Worm (Caenorhabditis elegans): ENCODE results near the gene F07E5.12.
"Not testable (repeated sequence)": the region's sequence is repeated elsewhere in the genome, so short reads cannot be mapped to it uniquely, and the experiment has no call there.

F07E5.12 gene

DNA sequence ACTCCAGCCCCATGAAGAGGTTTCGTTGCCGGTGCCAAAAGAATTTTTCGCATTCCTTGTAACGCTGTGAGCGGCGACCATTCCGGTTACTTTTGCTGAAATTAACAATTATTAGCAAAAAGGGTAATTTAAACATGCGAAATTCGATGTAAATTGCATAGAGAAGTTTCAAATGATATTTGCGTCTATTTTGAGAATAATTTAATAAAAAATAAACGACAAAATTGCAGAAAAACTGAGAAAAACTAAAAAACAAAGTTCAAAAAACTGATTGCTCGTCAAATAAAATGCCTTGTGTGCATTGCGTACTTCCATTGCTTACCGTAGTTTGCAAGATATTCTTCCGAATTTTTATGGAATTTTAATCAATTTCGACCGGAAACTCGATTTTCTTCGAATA is 22.3 kb upstream of the F07E5.12 start, which contains the start of gene bath-24:
Gene bath-24, minus strand, starts transcription at position 101 of the 400 bp plus-strand sequence.
- no peak for TF ChIP-seq cog-1 (tag; optimal IDR thresholded peaks at IDR 0.05)
- no peak for TF ChIP-seq ref-1 (GFP tag; conservative IDR thresholded peaks at IDR 0.05)

DNA sequence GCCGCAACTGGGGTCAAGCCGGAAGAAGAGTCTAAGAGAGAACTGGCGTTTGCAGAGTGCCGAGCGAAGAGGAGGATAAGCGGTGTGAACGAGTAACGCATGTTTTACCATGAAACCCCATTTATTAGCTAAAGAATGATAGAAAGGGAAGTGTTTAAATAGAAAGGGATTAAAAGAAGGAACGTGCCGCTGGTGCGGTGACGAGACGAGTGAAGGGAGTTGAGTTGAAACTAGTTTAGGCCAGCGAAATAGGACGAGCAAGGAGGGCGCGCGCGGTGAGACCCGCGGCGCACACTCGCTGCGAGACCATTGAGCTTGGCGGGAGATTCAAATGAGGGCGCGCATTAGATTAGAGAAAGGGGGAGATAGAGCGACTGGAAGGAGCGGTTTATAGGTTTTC is 21.2 kb upstream of the F07E5.12 start, which contains the start of gene math-1:
Gene math-1, minus strand, starts transcription at position 101 of the 400 bp plus-strand sequence.
- not testable (repeated sequence) for TF ChIP-seq ztf-29 (GFP tag; IDR thresholded peaks at IDR 0.05); flt-1 (GFP tag; IDR thresholded peaks at IDR 0.05); med-1 (GFP tag; optimal IDR thresholded peaks at IDR 0.05; ENCODE audit: insufficient read depth)

DNA sequence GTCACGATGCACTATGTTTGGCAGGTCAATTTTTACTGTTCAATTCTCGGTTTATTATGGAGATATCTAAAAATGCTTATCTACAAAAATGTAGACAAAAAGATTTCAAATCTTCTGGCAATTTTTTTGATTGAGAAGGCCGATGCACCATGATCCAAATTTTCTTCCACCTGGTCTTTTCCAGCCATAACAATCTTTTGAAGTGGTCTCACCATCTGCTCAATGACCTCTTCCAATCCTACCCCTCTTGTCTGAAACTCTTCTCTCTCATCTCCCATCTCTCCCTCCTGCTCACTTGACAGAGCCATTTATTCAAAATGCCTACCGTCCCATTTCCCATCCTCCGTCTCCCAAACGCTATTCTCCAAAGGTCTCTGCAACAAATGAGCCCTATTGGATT is 16.4 kb upstream of the F07E5.12 start, which contains the start of gene fbxb-35:
Gene fbxb-35, plus strand, starts transcription at position 301 of the 400 bp plus-strand sequence.
- no peak for TF ChIP-seq cog-1 (tag; optimal IDR thresholded peaks at IDR 0.05)
- no peak for TF ChIP-seq flt-1 (GFP tag; IDR thresholded peaks at IDR 0.05)
- TF ChIP-seq klf-2 (GFP tag; conservative IDR thresholded peaks at IDR 0.05): no peak
- TF ChIP-seq ztf-29 (GFP tag; IDR thresholded peaks at IDR 0.05): no peak
- TF ChIP-seq ztf-23 (GFP tag; IDR thresholded peaks at IDR 0.05): no peak
- TF ChIP-seq ref-1 (GFP tag; conservative IDR thresholded peaks at IDR 0.05): no peak
- TF ChIP-seq tab-1 (GFP tag; IDR thresholded peaks at IDR 0.05): no peak
- no peak for TF ChIP-seq T22C8.4 (GFP tag; IDR thresholded peaks at IDR 0.05)
- no peak for TF ChIP-seq med-1 (GFP tag; optimal IDR thresholded peaks at IDR 0.05; ENCODE audit: insufficient read depth)

DNA sequence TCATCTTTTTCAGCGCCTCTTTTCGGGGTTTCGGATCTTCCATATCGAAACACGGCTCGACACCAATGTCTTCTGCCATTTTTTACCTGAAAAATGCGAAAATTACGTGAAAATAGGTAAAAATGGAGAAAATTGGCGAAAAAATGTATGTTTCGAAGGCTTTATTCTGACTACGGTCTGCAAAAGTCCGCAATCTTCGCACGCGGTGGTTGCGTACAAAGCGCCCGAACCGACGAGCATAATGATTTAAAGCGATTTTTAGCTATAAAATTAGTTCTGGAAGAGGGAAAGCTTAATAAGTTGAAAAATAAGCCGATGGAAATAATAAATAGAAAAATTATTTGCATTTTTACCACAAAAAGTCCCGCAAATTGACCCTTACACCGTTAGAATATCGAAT is 8.8 kb upstream of the F07E5.12 start, which contains the start of gene F07E5.5:
Gene F07E5.5, minus strand, starts transcription at position 86 of the 400 bp plus-strand sequence.
- no peak for TF ChIP-seq tab-1 (GFP tag; IDR thresholded peaks at IDR 0.05)
- no peak for TF ChIP-seq ztf-29 (GFP tag; IDR thresholded peaks at IDR 0.05)
- TF ChIP-seq T22C8.4 (GFP tag; IDR thresholded peaks at IDR 0.05): no peak
- no peak for TF ChIP-seq cog-1 (tag; optimal IDR thresholded peaks at IDR 0.05)
- TF ChIP-seq klf-2 (GFP tag; conservative IDR thresholded peaks at IDR 0.05): no peak

DNA sequence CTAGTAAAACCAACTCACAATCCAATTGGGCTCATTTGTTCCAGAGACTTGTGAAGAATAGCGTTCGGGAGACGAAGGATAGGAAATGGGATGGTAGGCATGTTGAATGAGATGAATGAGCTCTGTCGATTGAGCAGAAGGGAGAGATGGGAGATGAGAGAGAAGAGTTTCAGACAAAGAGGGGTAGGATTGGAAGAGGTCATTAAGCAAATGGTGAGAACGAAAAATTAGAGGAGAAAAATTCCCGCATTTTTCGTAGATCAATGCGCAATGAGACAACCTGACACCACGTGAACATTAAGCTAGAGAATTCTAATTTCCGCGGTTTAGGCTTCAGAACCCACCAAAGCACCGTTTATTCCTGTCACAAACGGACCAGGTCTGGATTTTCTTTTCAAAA is 3.8 kb upstream of the F07E5.12 start, which contains the start of gene F07E5.13:
Gene F07E5.13, minus strand, starts transcription at position 101 of the 400 bp plus-strand sequence.
- TF ChIP-seq klf-2 (GFP tag; conservative IDR thresholded peaks at IDR 0.05) (no peak), flt-1 (GFP tag; IDR thresholded peaks at IDR 0.05) (no peak)

DNA sequence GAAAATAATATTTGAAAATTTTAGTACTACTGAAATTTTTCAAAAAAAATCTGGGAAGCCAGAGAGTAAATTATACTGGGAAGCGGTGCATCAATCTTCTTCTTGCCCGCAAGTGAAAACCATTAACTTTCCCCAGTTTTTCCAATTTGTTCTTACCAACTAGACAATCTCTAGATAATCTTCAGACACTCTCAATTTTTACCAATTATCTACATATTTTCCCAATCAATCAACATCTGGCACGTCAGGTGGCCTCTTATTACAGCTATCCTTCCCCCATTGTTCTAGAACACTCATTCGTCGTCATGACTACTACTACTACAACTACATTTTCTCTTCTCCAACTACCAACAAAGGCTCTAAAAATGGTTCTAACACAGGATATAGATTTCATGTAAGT is 3.3 kb upstream of the F07E5.12 start, which contains the start of gene fbxb-6:
Gene fbxb-6, plus strand, starts transcription at position 301 of the 400 bp plus-strand sequence.
- TF ChIP-seq ref-1 (GFP tag; conservative IDR thresholded peaks at IDR 0.05) (no peak), T22C8.4 (GFP tag; IDR thresholded peaks at IDR 0.05) (no peak), tab-1 (GFP tag; IDR thresholded peaks at IDR 0.05) (no peak), cog-1 (tag; optimal IDR thresholded peaks at IDR 0.05) (no peak), flt-1 (GFP tag; IDR thresholded peaks at IDR 0.05) (no peak), ztf-29 (GFP tag; IDR thresholded peaks at IDR 0.05) (no peak), ztf-23 (GFP tag; IDR thresholded peaks at IDR 0.05) (no peak), klf-2 (GFP tag; conservative IDR thresholded peaks at IDR 0.05) (no peak), med-1 (GFP tag; optimal IDR thresholded peaks at IDR 0.05; ENCODE audit: insufficient read depth) (no peak)

DNA sequence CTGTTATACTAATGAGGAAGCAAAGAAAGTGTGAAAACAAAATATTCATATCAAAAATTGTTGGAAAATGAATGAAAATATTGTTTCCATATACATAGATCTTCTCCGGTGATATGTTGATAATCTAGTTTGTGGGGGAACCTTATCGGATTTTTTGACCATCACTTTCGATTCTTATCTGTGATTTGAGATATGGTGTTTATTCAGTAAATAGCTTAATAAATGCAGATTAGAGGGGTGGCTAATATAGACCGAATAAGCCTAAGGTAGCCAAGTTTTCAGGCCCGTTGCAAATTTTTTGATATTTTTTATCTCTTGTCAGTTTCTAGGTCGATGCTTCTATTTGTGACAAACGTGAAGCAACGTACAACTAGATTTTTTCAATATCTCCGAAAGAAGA is 3.7 kb downstream of the F07E5.12 start, which contains the start of gene F07E5.7:
Gene F07E5.7, minus strand, starts transcription at position 101 of the 400 bp plus-strand sequence.
- TF ChIP-seq ref-1 (GFP tag; conservative IDR thresholded peaks at IDR 0.05) (no peak), flt-1 (GFP tag; IDR thresholded peaks at IDR 0.05) (no peak), ztf-23 (GFP tag; IDR thresholded peaks at IDR 0.05) (no peak), ztf-29 (GFP tag; IDR thresholded peaks at IDR 0.05) (no peak), cog-1 (tag; optimal IDR thresholded peaks at IDR 0.05) (no peak), klf-2 (GFP tag; conservative IDR thresholded peaks at IDR 0.05) (no peak)

DNA sequence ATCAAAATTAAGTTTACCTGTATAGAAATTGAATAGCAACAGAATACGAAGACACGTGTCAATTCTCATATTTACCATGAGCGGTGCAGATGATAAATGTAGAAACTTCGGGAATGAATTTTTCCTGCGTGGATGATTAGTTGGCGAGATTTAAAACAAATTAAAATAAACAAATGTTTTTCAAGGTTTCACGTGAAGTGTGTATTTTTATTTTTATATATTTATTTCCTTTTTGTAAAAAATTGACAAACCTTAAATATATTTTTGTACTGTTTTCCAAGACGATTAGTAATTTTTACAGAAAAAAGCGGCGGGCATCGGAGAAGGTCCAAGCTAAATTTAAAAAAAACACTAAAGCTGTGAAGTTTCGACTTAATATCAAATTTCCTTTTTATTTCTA is 7.7 kb downstream of the F07E5.12 start, which contains the start of gene F07E5.8:
Gene F07E5.8, minus strand, starts transcription at position 101 of the 400 bp plus-strand sequence.
- TF ChIP-seq med-1 (GFP tag; optimal IDR thresholded peaks at IDR 0.05; ENCODE audit: insufficient read depth): no peak
- no peak for TF ChIP-seq T22C8.4 (GFP tag; IDR thresholded peaks at IDR 0.05)
- TF ChIP-seq flt-1 (GFP tag; IDR thresholded peaks at IDR 0.05): no peak
- TF ChIP-seq cog-1 (tag; optimal IDR thresholded peaks at IDR 0.05): no peak
- no peak for TF ChIP-seq ztf-29 (GFP tag; IDR thresholded peaks at IDR 0.05)
- TF ChIP-seq ztf-23 (GFP tag; IDR thresholded peaks at IDR 0.05): no peak
- TF ChIP-seq ref-1 (GFP tag; conservative IDR thresholded peaks at IDR 0.05): no peak
- TF ChIP-seq tab-1 (GFP tag; IDR thresholded peaks at IDR 0.05): no peak
- TF ChIP-seq klf-2 (GFP tag; conservative IDR thresholded peaks at IDR 0.05): no peak

DNA sequence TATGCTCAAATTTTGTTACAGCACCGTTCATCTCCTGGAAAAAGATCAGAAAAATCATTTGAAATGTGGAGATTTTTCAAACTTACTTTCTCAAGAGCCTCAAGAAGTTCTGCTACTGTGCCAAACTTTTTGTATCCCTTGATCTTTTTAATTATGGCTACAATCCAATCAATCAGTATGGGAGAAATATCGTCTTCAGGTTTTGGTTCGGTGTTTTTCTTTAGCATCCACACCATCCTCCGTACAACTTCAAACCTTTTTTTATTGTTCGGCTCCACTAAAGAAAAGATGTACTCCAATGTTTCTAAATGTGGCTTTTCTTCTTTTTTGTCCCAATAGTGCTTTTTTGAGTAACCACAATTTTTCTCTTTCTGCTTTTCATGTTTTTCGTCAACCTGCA is 8.7 kb downstream of the F07E5.12 start:
- TF ChIP-seq cog-1 (tag; optimal IDR thresholded peaks at IDR 0.05) (no peak), med-1 (GFP tag; optimal IDR thresholded peaks at IDR 0.05; ENCODE audit: insufficient read depth) (no peak), ztf-29 (GFP tag; IDR thresholded peaks at IDR 0.05) (no peak)

DNA sequence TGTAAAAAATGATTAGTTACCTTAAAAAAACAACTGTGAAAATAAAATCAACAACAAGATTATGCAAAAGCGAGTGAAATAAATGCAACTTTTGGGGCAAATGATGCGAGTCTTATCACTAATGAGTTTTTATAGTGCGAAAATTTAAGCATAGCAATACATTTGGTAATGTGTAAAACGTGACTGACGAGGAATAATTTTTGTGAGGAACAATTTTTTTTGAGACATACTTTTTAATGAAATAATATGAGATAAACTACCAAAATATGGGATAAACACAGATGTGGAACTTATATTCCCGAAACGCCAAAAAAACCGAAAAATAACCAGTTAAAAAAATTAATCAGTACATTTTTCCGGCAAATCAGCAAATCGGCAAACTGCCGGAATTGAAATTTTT is 12.7 kb downstream of the F07E5.12 start, which contains the start of gene F07E5.9:
Gene F07E5.9, minus strand, starts transcription at position 101 of the 400 bp plus-strand sequence.
- no peak for TF ChIP-seq flt-1 (GFP tag; IDR thresholded peaks at IDR 0.05)
- no peak for TF ChIP-seq ztf-23 (GFP tag; IDR thresholded peaks at IDR 0.05)
- no peak for TF ChIP-seq cog-1 (tag; optimal IDR thresholded peaks at IDR 0.05)
- no peak for TF ChIP-seq T22C8.4 (GFP tag; IDR thresholded peaks at IDR 0.05)
- no peak for TF ChIP-seq tab-1 (GFP tag; IDR thresholded peaks at IDR 0.05)
- no peak for TF ChIP-seq klf-2 (GFP tag; conservative IDR thresholded peaks at IDR 0.05)
- no peak for TF ChIP-seq ztf-29 (GFP tag; IDR thresholded peaks at IDR 0.05)
- no peak for TF ChIP-seq ref-1 (GFP tag; conservative IDR thresholded peaks at IDR 0.05)
- TF ChIP-seq med-1 (GFP tag; optimal IDR thresholded peaks at IDR 0.05; ENCODE audit: insufficient read depth): no peak

DNA sequence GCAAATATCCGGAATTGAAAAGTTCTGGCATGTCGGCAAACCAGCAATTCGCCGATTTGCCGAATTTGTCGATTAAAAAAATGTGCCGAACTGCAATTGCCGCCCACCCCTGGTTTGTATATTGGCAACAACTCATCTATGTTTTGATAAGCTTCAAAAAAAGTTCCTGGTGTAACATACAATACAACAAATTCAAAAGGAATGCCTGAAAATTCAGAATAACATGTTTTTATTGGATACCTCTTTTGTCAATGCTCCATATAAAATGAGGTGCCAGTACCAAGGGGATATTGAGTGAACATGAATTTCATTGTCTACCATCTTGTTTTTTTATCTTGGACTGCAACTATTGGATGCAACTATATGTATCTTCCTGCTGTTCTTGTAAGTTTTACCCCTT is 13.5 kb downstream of the F07E5.12 start, which contains the start of gene T16A1.4:
Gene T16A1.4, plus strand, starts transcription at position 301 of the 400 bp plus-strand sequence.
- no peak for TF ChIP-seq klf-2 (GFP tag; conservative IDR thresholded peaks at IDR 0.05)
- no peak for TF ChIP-seq tab-1 (GFP tag; IDR thresholded peaks at IDR 0.05)
- TF ChIP-seq med-1 (GFP tag; optimal IDR thresholded peaks at IDR 0.05; ENCODE audit: insufficient read depth): no peak
- no peak for TF ChIP-seq flt-1 (GFP tag; IDR thresholded peaks at IDR 0.05)
- TF ChIP-seq ref-1 (GFP tag; conservative IDR thresholded peaks at IDR 0.05): no peak
- TF ChIP-seq T22C8.4 (GFP tag; IDR thresholded peaks at IDR 0.05): no peak
- no peak for TF ChIP-seq ztf-29 (GFP tag; IDR thresholded peaks at IDR 0.05)
- TF ChIP-seq ztf-23 (GFP tag; IDR thresholded peaks at IDR 0.05): no peak
- no peak for TF ChIP-seq cog-1 (tag; optimal IDR thresholded peaks at IDR 0.05)

Data from whole organism, midembryonic.